Worm (Caenorhabditis elegans) whole organism, L4 larva: Measurements from ENCODE around the gene igdb-3.

Experiments used
- ZK546.5 ChIP-seq, 2 experiments: sonication (generic microtip); optimal IDR thresholded peaks; 2 replicates each; lab custom pipeline; 2017; ENCODE audit warnings: missing biosample characterization in 2 of 2, missing genetic modification characterization in 2 of 2
- ceh-20 ChIP-seq: fragments of 200-800 bp; sonication (Bioruptor generic); IDR thresholded peaks from 2 replicates; pipeline ENCODE4 v1.3.6; 2022; ENCODE audit warnings: missing genetic modification reagents, missing genetic modification characterization, missing compliant biosample characterization
- nhr-77 ChIP-seq: fragments of 150-350 bp; optimal IDR thresholded peaks from 2 replicates; lab custom pipeline; 2014; ENCODE audit warnings: missing biosample characterization, missing genetic modification characterization
- unc-130 ChIP-seq: sonication (generic microtip); optimal IDR thresholded peaks from 2 replicates; lab custom pipeline; 2016; ENCODE audit warnings: missing genetic modification reagents, missing genetic modification characterization, missing compliant biosample characterization
- unc-39 ChIP-seq: sonication (generic microtip); optimal IDR thresholded peaks from 2 replicates; lab custom pipeline; 2017; ENCODE audit warnings: missing biosample characterization, missing genetic modification characterization

DNA sequence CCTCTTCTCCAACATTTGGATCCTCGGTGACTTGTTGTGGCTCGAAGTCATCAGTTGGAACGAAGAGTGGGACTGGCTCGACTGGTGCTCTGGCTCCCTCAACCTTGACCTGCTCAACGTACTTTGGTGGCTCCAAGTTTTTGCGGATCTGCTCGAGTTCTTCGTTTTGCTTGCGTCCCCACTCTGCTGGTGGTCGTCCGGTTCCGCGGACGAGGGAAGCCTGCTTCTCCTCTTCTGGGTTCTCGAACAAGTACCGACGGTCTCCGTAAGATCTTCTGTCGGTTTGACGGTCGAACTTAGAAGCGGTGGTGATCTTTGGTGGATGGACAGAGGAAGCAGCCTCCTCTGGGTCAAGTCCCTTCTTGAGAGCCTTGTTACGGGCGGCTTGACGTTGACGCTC lies 23.4 kb downstream of the igdb-3 start:
- TF ChIP-seq ceh-20 (no peak), ZK546.5 (tag; optimal IDR thresholded peaks at IDR 0.05; lab: Kevin White, UChicago) (no peak), unc-130 (GFP tag; lab: Kevin White, UChicago) (no peak), nhr-77 (tag; lab: Kevin White, UChicago) (no peak), unc-39 (no peak)
